Fruit fly (Drosophila melanogaster) whole organism, embryonic: ENCODE data around the gene CG11085.

Experiments
- ATbp ChIP-seq: fragments of 200-800 bp; sonication (Bioruptor generic); optimal IDR thresholded peaks from 2 replicates; lab custom pipeline; 2017; ENCODE audit warnings: missing biosample characterization, mild to moderate bottlenecking, missing genetic modification characterization, missing genetic modification reagents
- CG13123 ChIP-seq: fragments of 200-800 bp; sonication (Bioruptor generic); optimal IDR thresholded peaks from 2 replicates; lab custom pipeline; 2016; ENCODE audit warnings: missing biosample characterization, missing genetic modification characterization
- CG13296 ChIP-seq: fragments of 200-800 bp; sonication (Bioruptor generic); optimal IDR thresholded peaks from 3 replicates; lab custom pipeline; 2018; ENCODE audit warnings: missing biosample characterization, mild to moderate bottlenecking, missing genetic modification characterization
- CG14860 ChIP-seq: fragments of 200-800 bp; sonication (Bioruptor generic); IDR thresholded peaks from 3 replicates; pipeline ENCODE4 v1.3.6; 2022; ENCODE audit warnings: missing biosample characterization, missing genetic modification characterization; ENCODE audit not compliant: partially characterized antibody
- CG17912 ChIP-seq: fragments of 200-800 bp; sonication (Bioruptor generic); optimal IDR thresholded peaks from 2 replicates; lab custom pipeline; 2018; ENCODE audit warnings: missing biosample characterization, mild to moderate bottlenecking, missing genetic modification characterization
- CG18619 ChIP-seq: fragments of 200-800 bp; sonication (Bioruptor generic); optimal IDR thresholded peaks from 3 replicates; lab custom pipeline; 2017; ENCODE audit warnings: missing biosample characterization, mild to moderate bottlenecking, missing genetic modification characterization
- CG18764 ChIP-seq: fragments of 200-800 bp; sonication (Bioruptor generic); optimal IDR thresholded peaks from 3 replicates; lab custom pipeline; 2016; ENCODE audit warnings: missing biosample characterization, missing genetic modification characterization
- CG30431 ChIP-seq: fragments of 200-800 bp; sonication (Bioruptor generic); optimal IDR thresholded peaks from 2 replicates; lab custom pipeline; 2017; ENCODE audit warnings: missing biosample characterization, missing genetic modification characterization
- CG3065 ChIP-seq: fragments of 200-800 bp; sonication (Bioruptor generic); optimal IDR thresholded peaks from 2 replicates; lab custom pipeline; 2016; ENCODE audit warnings: missing biosample characterization, missing genetic modification characterization
- CG31224 ChIP-seq: fragments of 200-800 bp; sonication (Bioruptor generic); IDR thresholded peaks from 2 replicates; pipeline ENCODE4 v1.3.6; 2022; ENCODE audit warnings: missing biosample characterization, missing genetic modification characterization
- CG31365 ChIP-seq: fragments of 200-800 bp; sonication (Bioruptor generic); optimal IDR thresholded peaks from 2 replicates; lab custom pipeline; 2018; ENCODE audit warnings: missing biosample characterization, mild to moderate bottlenecking, missing genetic modification characterization
- CG4424 ChIP-seq: fragments of 200-800 bp; sonication (Bioruptor generic); optimal IDR thresholded peaks from 3 replicates; lab custom pipeline; 2016; ENCODE audit warnings: missing biosample characterization, missing genetic modification characterization
- CG4854 ChIP-seq: fragments of 200-800 bp; sonication (Bioruptor generic); optimal IDR thresholded peaks from 2 replicates; lab custom pipeline; 2016; ENCODE audit warnings: missing biosample characterization, missing genetic modification characterization, inconsistent platforms
- CG5180 ChIP-seq: fragments of 200-800 bp; sonication (Bioruptor generic); optimal IDR thresholded peaks from 3 replicates; lab custom pipeline; 2017; ENCODE audit warnings: missing biosample characterization, missing genetic modification characterization, mild to moderate bottlenecking, moderate library complexity, missing genetic modification reagents
- CG6689 ChIP-seq: fragments of 200-800 bp; sonication (Bioruptor generic); IDR thresholded peaks from 2 replicates; pipeline ENCODE4 v1.3.6; 2022; ENCODE audit warnings: missing biosample characterization, missing genetic modification characterization
- CG8290 ChIP-seq, 3 experiments: fragments of 200-800 bp; sonication (Bioruptor generic); optimal IDR thresholded peaks; 2 replicates each; lab custom pipeline; 2016 to 2019; ENCODE audit warnings: missing biosample characterization in 3 of 3, missing genetic modification characterization in 3 of 3, mild to moderate bottlenecking in 2 of 3, moderate library complexity in 1 of 3
- CG8388 ChIP-seq: fragments of 200-800 bp; sonication (Bioruptor generic); optimal IDR thresholded peaks from 2 replicates; lab custom pipeline; 2019; ENCODE audit warnings: missing biosample characterization, mild to moderate bottlenecking, missing genetic modification characterization, moderate library complexity
- CG9437 ChIP-seq: fragments of 200-800 bp; sonication (Bioruptor generic); optimal IDR thresholded peaks from 2 replicates; lab custom pipeline; 2018; ENCODE audit warnings: missing biosample characterization, mild to moderate bottlenecking, missing genetic modification characterization
- CrebB ChIP-seq: fragments of 200-800 bp; sonication (Bioruptor generic); optimal IDR thresholded peaks from 3 replicates; lab custom pipeline; 2018; ENCODE audit warnings: missing biosample characterization, mild to moderate bottlenecking, missing genetic modification characterization
- Deaf1 ChIP-seq: fragments of 200-800 bp; optimal IDR thresholded peaks from 3 replicates; lab custom pipeline; 2019; ENCODE audit warnings: missing biosample characterization, mild to moderate bottlenecking, missing genetic modification characterization, moderate library complexity
- Dek ChIP-seq: fragments of 200-800 bp; sonication (Bioruptor generic); optimal IDR thresholded peaks from 3 replicates; lab custom pipeline; 2019; ENCODE audit warnings: missing biosample characterization, mild to moderate bottlenecking, missing genetic modification characterization, moderate library complexity
- Doc2 ChIP-seq: fragments of 200-800 bp; sonication (Bioruptor generic); IDR thresholded peaks from 2 replicates; pipeline ENCODE4 v1.3.6; 2022; ENCODE audit warnings: missing biosample characterization, missing genetic modification characterization
- Ets65A ChIP-seq: fragments of 200-800 bp; sonication (Bioruptor generic); peaks from one replicate; lab custom pipeline; 2016; ENCODE audit warnings: missing biosample characterization, missing genetic modification characterization
- Fer1 ChIP-seq: fragments of 200-800 bp; sonication (Bioruptor generic); optimal IDR thresholded peaks from 2 replicates; lab custom pipeline; 2017; ENCODE audit warnings: missing biosample characterization, mild to moderate bottlenecking, missing genetic modification characterization
- HmgD ChIP-seq: fragments of 200-800 bp; sonication (Bioruptor generic); optimal IDR thresholded peaks from 3 replicates; lab custom pipeline; 2016; ENCODE audit warnings: missing biosample characterization, missing genetic modification characterization
- Hr3 ChIP-seq: fragments of 200-800 bp; sonication (Bioruptor generic); optimal IDR thresholded peaks from 3 replicates; lab custom pipeline; 2016; ENCODE audit warnings: missing biosample characterization, missing genetic modification characterization
- Jarid2 ChIP-seq: fragments of 200-800 bp; sonication (Bioruptor generic); optimal IDR thresholded peaks from 3 replicates; lab custom pipeline; 2017; ENCODE audit warnings: mild to moderate bottlenecking, missing biosample characterization, missing genetic modification reagents, missing genetic modification characterization
- Kr ChIP-seq: fragments of 200-800 bp; sonication (Bioruptor generic); optimal IDR thresholded peaks from 2 replicates; lab custom pipeline; 2017; ENCODE audit warnings: missing biosample characterization, mild to moderate bottlenecking, missing genetic modification characterization
- Nf-YB ChIP-seq: fragments of 200-800 bp; sonication (Bioruptor generic); optimal IDR thresholded peaks from 3 replicates; lab custom pipeline; 2019; ENCODE audit warnings: missing biosample characterization, mild to moderate bottlenecking, missing genetic modification characterization, moderate library complexity
- Opbp ChIP-seq: fragments of 200-800 bp; sonication (Bioruptor generic); IDR thresholded peaks from 3 replicates; pipeline ENCODE4 v1.3.6; 2022; ENCODE audit warnings: missing biosample characterization, missing genetic modification characterization; ENCODE audit not compliant: partially characterized antibody
- Vsx1 ChIP-seq: fragments of 200-800 bp; sonication (Bioruptor generic); optimal IDR thresholded peaks from 2 replicates; lab custom pipeline; 2017; ENCODE audit warnings: missing biosample characterization, mild to moderate bottlenecking, missing genetic modification characterization, missing genetic modification reagents
- al ChIP-seq: fragments of 200-800 bp; sonication (Bioruptor generic); IDR thresholded peaks from 2 replicates; pipeline ENCODE4 v1.3.6; 2022; ENCODE audit warnings: missing biosample characterization, missing genetic modification characterization
- bigmax ChIP-seq: fragments of 200-800 bp; sonication (Bioruptor generic); optimal IDR thresholded peaks from 2 replicates; lab custom pipeline; 2018; ENCODE audit warnings: missing biosample characterization, mild to moderate bottlenecking, missing genetic modification characterization
- bowl ChIP-seq: fragments of 200-800 bp; sonication (Bioruptor generic); IDR thresholded peaks from 2 replicates; pipeline ENCODE4 v1.3.6; 2022; ENCODE audit warnings: missing biosample characterization, missing genetic modification characterization
- chif ChIP-seq, 2 experiments: fragments of 200-800 bp; sonication (Bioruptor generic); optimal IDR thresholded peaks; 3 replicates each; lab custom pipeline; 2016; ENCODE audit warnings: missing biosample characterization in 2 of 2, missing genetic modification characterization in 2 of 2
- dati ChIP-seq: fragments of 200-800 bp; sonication (Bioruptor generic); IDR thresholded peaks from 2 replicates; pipeline ENCODE4 v1.3.6; 2022; ENCODE audit warnings: missing biosample characterization, missing genetic modification characterization
- gsb ChIP-seq: fragments of 200-800 bp; sonication (Bioruptor generic); IDR thresholded peaks from 2 replicates; pipeline ENCODE4 v1.3.6; 2022; ENCODE audit warnings: missing biosample characterization, missing genetic modification characterization
- gsb-n ChIP-seq: fragments of 200-800 bp; sonication (Bioruptor generic); optimal IDR thresholded peaks from 3 replicates; lab custom pipeline; 2018; ENCODE audit warnings: missing biosample characterization, mild to moderate bottlenecking, missing genetic modification characterization
- kni ChIP-seq: fragments of 200-800 bp; sonication (Bioruptor generic); optimal IDR thresholded peaks from 3 replicates; lab custom pipeline; 2017; ENCODE audit warnings: mild to moderate bottlenecking, missing biosample characterization, missing genetic modification reagents, missing genetic modification characterization
- nmo ChIP-seq: fragments of 200-800 bp; sonication (Bioruptor generic); optimal IDR thresholded peaks from 2 replicates; lab custom pipeline; 2018; ENCODE audit warnings: missing biosample characterization, mild to moderate bottlenecking, missing genetic modification characterization, moderate library complexity
- nom ChIP-seq: fragments of 200-800 bp; sonication (Bioruptor generic); optimal IDR thresholded peaks from 2 replicates; lab custom pipeline; 2017; ENCODE audit warnings: missing biosample characterization, missing genetic modification characterization, mild to moderate bottlenecking, moderate library complexity, missing genetic modification reagents
- onecut ChIP-seq: fragments of 200-800 bp; sonication (Bioruptor generic); IDR thresholded peaks from 2 replicates; pipeline ENCODE4 v1.3.6; 2022; ENCODE audit warnings: missing biosample characterization, missing genetic modification characterization
- rib ChIP-seq: fragments of 200-800 bp; sonication (Bioruptor generic); IDR thresholded peaks from 2 replicates; pipeline ENCODE4 v1.3.6; 2022; ENCODE audit warnings: missing biosample characterization, missing genetic modification characterization
- schlank ChIP-seq: fragments of 200-800 bp; sonication (Bioruptor generic); optimal IDR thresholded peaks from 2 replicates; lab custom pipeline; 2018; ENCODE audit warnings: missing biosample characterization, mild to moderate bottlenecking, missing genetic modification characterization
- sim ChIP-seq: fragments of 200-800 bp; sonication (Bioruptor generic); IDR thresholded peaks from 2 replicates; pipeline ENCODE4 v1.3.6; 2022; ENCODE audit warnings: missing biosample characterization, missing genetic modification characterization
- sisA ChIP-seq: fragments of 200-800 bp; sonication (Bioruptor generic); IDR thresholded peaks from 2 replicates; pipeline ENCODE4 v1.3.6; 2022; ENCODE audit warnings: missing biosample characterization, missing genetic modification characterization
- stc ChIP-seq: fragments of 200-800 bp; sonication (Bioruptor generic); IDR thresholded peaks from 2 replicates; pipeline ENCODE4 v1.3.6; 2022; ENCODE audit warnings: missing biosample characterization, missing genetic modification characterization
- sug ChIP-seq: fragments of 200-800 bp; optimal IDR thresholded peaks from 2 replicates; lab custom pipeline; 2019; ENCODE audit warnings: missing biosample characterization, mild to moderate bottlenecking, missing genetic modification characterization, moderate library complexity
- tin ChIP-seq: fragments of 200-800 bp; sonication (Bioruptor generic); optimal IDR thresholded peaks from 3 replicates; lab custom pipeline; 2016; ENCODE audit warnings: missing biosample characterization, missing genetic modification characterization
- wor ChIP-seq: fragments of 200-800 bp; sonication (Bioruptor generic); IDR thresholded peaks from 2 replicates; pipeline ENCODE4 v1.3.6; 2022; ENCODE audit warnings: missing biosample characterization, missing genetic modification characterization

CG11085 gene

dm6 chrX:12629564-12629963, 13.4 kb downstream of the CG11085 start, which contains the start of the genes Aven and CG2540 (continued):
- TF ChIP-seq Fer1 = peak; percentile 92
- TF ChIP-seq nom = peak; percentile 20
- TF ChIP-seq gsb-n (tag; lab: Kevin White, UChicago) = peak; percentile 84
- TF ChIP-seq CrebB (tag; lab: Kevin White, UChicago) = peak; percentile 33
- peak; percentile 3 for TF ChIP-seq schlank (tag; lab: Kevin White, UChicago)
- TF ChIP-seq CG8388 (GFP tag; lab: Kevin White, UChicago) = peak; percentile 80
- peak; percentile 63 for TF ChIP-seq CG17912
- TF ChIP-seq Jarid2 (GFP tag; lab: Kevin White, UChicago) = peak; percentile 4
- peak; percentile 74 for TF ChIP-seq CG30431 (GFP tag; lab: Kevin White, UChicago)
- no peak for TF ChIP-seq chif (GFP tag; optimal IDR thresholded peaks at IDR 0.05; lab: Kevin White, UChicago)
- TF ChIP-seq wor (GFP tag; lab: Robert Waterston, UW) = peak; percentile 50; the same call in 1 of the 2 replicates
- TF ChIP-seq CG13123 = peak; percentile 28
- peak; percentile 49; the same call in 1 of the 2 replicates for TF ChIP-seq onecut (GFP tag; lab: Robert Waterston, UW)
- TF ChIP-seq CG18619 = peak; percentile 81
- peak; percentile 72 for TF ChIP-seq Nf-YB
- TF ChIP-seq Ets65A (GFP tag; lab: Kevin White, UChicago) = no peak
- TF ChIP-seq nmo (GFP tag; lab: Kevin White, UChicago) = peak; percentile 89
- TF ChIP-seq Dek (tag; lab: Kevin White, UChicago) = peak; percentile 78
- no peak for TF ChIP-seq CG31224 (GFP tag; lab: Robert Waterston, UW)
- peak; percentile 58; the same call in 1 of the 2 replicates for TF ChIP-seq al (GFP tag; lab: Robert Waterston, UW)
- no peak for TF ChIP-seq CG4854
- TF ChIP-seq Vsx1 (GFP tag; lab: Kevin White, UChicago) = peak; percentile 67
- peak; percentile 76 for TF ChIP-seq tin (GFP tag; lab: Kevin White, UChicago)
- peak; percentile 72 for TF ChIP-seq Deaf1
- TF ChIP-seq HmgD (GFP tag; lab: Kevin White, UChicago) = no peak
- no peak for TF ChIP-seq bigmax (GFP tag; lab: Kevin White, UChicago)
- no peak for TF ChIP-seq bowl
- 0 out of 2 replicates have a peak, but pooled peaks have one; percentile 63 for TF ChIP-seq rib (GFP tag; lab: Robert Waterston, UW)
- peak; percentile 62 for TF ChIP-seq CG5180
- peak; percentile 6 for TF ChIP-seq kni (GFP tag; lab: Kevin White, UChicago)
- peak; percentile 54; the same call in 1 of the 2 replicates for TF ChIP-seq sisA (GFP tag; lab: Robert Waterston, UW)
- TF ChIP-seq ATbp (GFP tag; lab: Kevin White, UChicago) = peak; percentile 72
- TF ChIP-seq CG8290 (GFP tag; optimal IDR thresholded peaks at IDR 0.05; lab: Kevin White, UChicago) = peak; percentile 39
- peak in 1 of 2 experiments; percentile 16 for TF ChIP-seq CG8290 (tag; optimal IDR thresholded peaks at IDR 0.05; lab: Kevin White, UChicago)
- TF ChIP-seq Kr (GFP tag; lab: Kevin White, UChicago) = no peak
- TF ChIP-seq sim (GFP tag; lab: Robert Waterston, UW) = no peak
- TF ChIP-seq CG14860 = no peak
- TF ChIP-seq CG6689 = peak; percentile 59; the same call in 1 of the 2 replicates
- no peak for TF ChIP-seq CG3065 (GFP tag; lab: Kevin White, UChicago)
- TF ChIP-seq Hr3 = peak; percentile 78
- peak; percentile 62; the same call in 1 of the 2 replicates for TF ChIP-seq stc (GFP tag; lab: Robert Waterston, UW)
- TF ChIP-seq gsb = 0 out of 2 replicates have a peak, but pooled peaks have one; percentile 34
- no peak for TF ChIP-seq Doc2 (GFP tag; lab: Robert Waterston, UW)
- no peak for TF ChIP-seq CG31365 (tag; lab: Kevin White, UChicago)
- TF ChIP-seq CG4424 = peak; percentile 72
- TF ChIP-seq sug (tag; lab: Kevin White, UChicago) = peak; percentile 90
- no peak for TF ChIP-seq dati (GFP tag; lab: Robert Waterston, UW)
- TF ChIP-seq CG18764 (GFP tag; lab: Kevin White, UChicago) = peak; percentile 55
- no peak for TF ChIP-seq Opbp
- peak; percentile 90 for TF ChIP-seq CG13296
- TF ChIP-seq CG9437 (GFP tag; lab: Kevin White, UChicago) = peak; percentile 70
